Fruit fly (Drosophila melanogaster): ENCODE data around the gene CG10165.
A peak's percentile ranks its signal among the peaks of the same experiment; 100 is the strongest.

CG10165 gene

dm6 chr2L:19530092-19530491 lies at the start of gene CG10165:
Gene CG10165, minus strand, starts transcription at chr2L:19530305.
- TF ChIP-seq Mnt (GFP tag; optimal IDR thresholded peaks at IDR 0.05), result peak; percentile 29
- peak; percentile 10 for TF ChIP-seq pad (GFP tag; optimal IDR thresholded peaks at IDR 0.05)
- TF ChIP-seq CG14711 (tag; optimal IDR thresholded peaks at IDR 0.05), result peak; percentile 16
- peak; percentile 93 for TF ChIP-seq ovo (GFP tag; optimal IDR thresholded peaks at IDR 0.05)
- no peak for TF ChIP-seq Clk (GFP tag; optimal IDR thresholded peaks at IDR 0.05)
- TF ChIP-seq bab1 (GFP tag; optimal IDR thresholded peaks at IDR 0.05), result peak; percentile 2
- TF ChIP-seq CG11617 (GFP tag; optimal IDR thresholded peaks at IDR 0.05), result no peak
- peak; percentile 6 for TF ChIP-seq CG1620 (GFP tag; optimal IDR thresholded peaks at IDR 0.05)
- TF ChIP-seq Crg-1 (GFP tag; optimal IDR thresholded peaks at IDR 0.05), result peak; percentile 44
- peak; percentile 25 for TF ChIP-seq cic (GFP tag; optimal IDR thresholded peaks at IDR 0.05)
- TF ChIP-seq CG7101 (tag; optimal IDR thresholded peaks at IDR 0.05), result peak; percentile 26
- no peak for TF ChIP-seq toe (GFP tag; optimal IDR thresholded peaks at IDR 0.05)

- TF ChIP-seq CG11617 (GFP tag; optimal IDR thresholded peaks at IDR 0.05) (peak; percentile 47), CG7045 (GFP tag; optimal IDR thresholded peaks at IDR 0.05) (peak; percentile 29), CG1620 (GFP tag; optimal IDR thresholded peaks at IDR 0.05) (peak; percentile 37), Crg-1 (GFP tag; optimal IDR thresholded peaks at IDR 0.05) (peak; percentile 45), CG14711 (tag; optimal IDR thresholded peaks at IDR 0.05) (peak; percentile 61), Clk (GFP tag; optimal IDR thresholded peaks at IDR 0.05) (peak; percentile 31), Hr96 (GFP tag; optimal IDR thresholded peaks at IDR 0.05) (peak; percentile 45), bab1 (GFP tag; optimal IDR thresholded peaks at IDR 0.05) (peak; percentile 33), pad (GFP tag; optimal IDR thresholded peaks at IDR 0.05) (peak; percentile 33), CG7101 (tag; optimal IDR thresholded peaks at IDR 0.05) (peak; percentile 79), cic (GFP tag; optimal IDR thresholded peaks at IDR 0.05) (no peak), tj (GFP tag; optimal IDR thresholded peaks at IDR 0.05) (no peak), kay (GFP tag; ENCODE audit: borderline replicate concordance) (no peak), ovo (GFP tag; optimal IDR thresholded peaks at IDR 0.05) (peak; percentile 43), Mnt (GFP tag; optimal IDR thresholded peaks at IDR 0.05) (no peak), CG12768 (GFP tag; optimal IDR thresholded peaks at IDR 0.05) (peak; percentile 13), toe (GFP tag; optimal IDR thresholded peaks at IDR 0.05) (peak; percentile 60)
Observed at dm6 chr2L:19577187-19577765, 47.2 kb upstream of the CG10165 start, which contains the start of the genes spi and msb1l. Gene spi, minus strand, starts transcription at chr2L:19577315. Gene msb1l, plus strand, starts transcription at chr2L:19577701.

dm6 chr2L:19576299-19576971 lies 46.3 kb upstream of the CG10165 start:
- TF ChIP-seq bab1 (GFP tag; optimal IDR thresholded peaks at IDR 0.05) (no peak), cic (GFP tag; optimal IDR thresholded peaks at IDR 0.05) (peak; percentile 100), tj (GFP tag; optimal IDR thresholded peaks at IDR 0.05) (peak; percentile 31), kay (GFP tag; ENCODE audit: borderline replicate concordance) (no peak), Mnt (GFP tag; optimal IDR thresholded peaks at IDR 0.05) (peak; percentile 60), CG14711 (tag; optimal IDR thresholded peaks at IDR 0.05) (no peak), Crg-1 (GFP tag; optimal IDR thresholded peaks at IDR 0.05) (peak; percentile 40), CG5204 (GFP tag; optimal IDR thresholded peaks at IDR 0.05) (no peak), CG12768 (GFP tag; optimal IDR thresholded peaks at IDR 0.05) (no peak), cnc (optimal IDR thresholded peaks at IDR 0.05) (no peak), CG1620 (GFP tag; optimal IDR thresholded peaks at IDR 0.05) (no peak), Hr96 (GFP tag; optimal IDR thresholded peaks at IDR 0.05) (peak; percentile 47), CG7101 (tag; optimal IDR thresholded peaks at IDR 0.05) (no peak), Clk (GFP tag; optimal IDR thresholded peaks at IDR 0.05) (no peak), toe (GFP tag; optimal IDR thresholded peaks at IDR 0.05) (peak; percentile 11), ovo (GFP tag; optimal IDR thresholded peaks at IDR 0.05) (no peak), pad (GFP tag; optimal IDR thresholded peaks at IDR 0.05) (no peak), CG11617 (GFP tag; optimal IDR thresholded peaks at IDR 0.05) (peak; percentile 5), CG33017 (tag; optimal IDR thresholded peaks at IDR 0.05) (peak; percentile 31)

dm6 chr2L:19575626-19576298 lies 45.7 kb upstream of the CG10165 start:
- TF ChIP-seq CG7045 (GFP tag; optimal IDR thresholded peaks at IDR 0.05), result peak; percentile 83
- TF ChIP-seq CG1620 (GFP tag; optimal IDR thresholded peaks at IDR 0.05), result peak; percentile 22
- TF ChIP-seq CG11617 (GFP tag; optimal IDR thresholded peaks at IDR 0.05), result peak; percentile 66
- TF ChIP-seq bab1 (GFP tag; optimal IDR thresholded peaks at IDR 0.05), result peak; percentile 28
- TF ChIP-seq cnc (optimal IDR thresholded peaks at IDR 0.05), result no peak
- peak; percentile 79 for TF ChIP-seq tj (GFP tag; optimal IDR thresholded peaks at IDR 0.05)
- TF ChIP-seq toe (GFP tag; optimal IDR thresholded peaks at IDR 0.05), result peak; percentile 68
- TF ChIP-seq CG33017 (tag; optimal IDR thresholded peaks at IDR 0.05), result peak; percentile 61
- peak; percentile 83 for TF ChIP-seq ovo (GFP tag; optimal IDR thresholded peaks at IDR 0.05)
- peak; percentile 73 for TF ChIP-seq CG14711 (tag; optimal IDR thresholded peaks at IDR 0.05)
- peak; percentile 69 for TF ChIP-seq CG5204 (GFP tag; optimal IDR thresholded peaks at IDR 0.05)
- peak; percentile 73 for TF ChIP-seq CG7101 (tag; optimal IDR thresholded peaks at IDR 0.05)
- TF ChIP-seq Clk (GFP tag; optimal IDR thresholded peaks at IDR 0.05), result peak; percentile 40
- peak; percentile 75 for TF ChIP-seq CG12768 (GFP tag; optimal IDR thresholded peaks at IDR 0.05)
- peak; percentile 43 for TF ChIP-seq Mnt (GFP tag; optimal IDR thresholded peaks at IDR 0.05)
- TF ChIP-seq kay (GFP tag; ENCODE audit: borderline replicate concordance), result no peak
- TF ChIP-seq cic (GFP tag; optimal IDR thresholded peaks at IDR 0.05), result no peak
- no peak for TF ChIP-seq pad (GFP tag; optimal IDR thresholded peaks at IDR 0.05)
- TF ChIP-seq Crg-1 (GFP tag; optimal IDR thresholded peaks at IDR 0.05), result no peak
- TF ChIP-seq Hr96 (GFP tag; optimal IDR thresholded peaks at IDR 0.05), result peak; percentile 72
